Worm (Caenorhabditis elegans) whole organism, L4/young adult: ENCODE measurements around the gene adr-2.

Experiments
- W03F9.2 ChIP-seq: fragments of 150-350 bp; optimal IDR thresholded peaks from 2 replicates; lab custom pipeline; 2014; ENCODE audit warnings: missing biosample characterization, missing genetic modification characterization
- dao-5 ChIP-seq: sonication (generic microtip); optimal IDR thresholded peaks from 2 replicates; lab custom pipeline; 2016; ENCODE audit warnings: missing genotype, missing genetic modification characterization, moderate library complexity, missing compliant biosample characterization
- him-1 ChIP-seq: sonication (generic microtip); optimal IDR thresholded peaks from 2 replicates; lab custom pipeline; 2016; ENCODE audit warnings: missing genotype, missing genetic modification reagents, missing genetic modification characterization, missing compliant biosample characterization

DNA sequence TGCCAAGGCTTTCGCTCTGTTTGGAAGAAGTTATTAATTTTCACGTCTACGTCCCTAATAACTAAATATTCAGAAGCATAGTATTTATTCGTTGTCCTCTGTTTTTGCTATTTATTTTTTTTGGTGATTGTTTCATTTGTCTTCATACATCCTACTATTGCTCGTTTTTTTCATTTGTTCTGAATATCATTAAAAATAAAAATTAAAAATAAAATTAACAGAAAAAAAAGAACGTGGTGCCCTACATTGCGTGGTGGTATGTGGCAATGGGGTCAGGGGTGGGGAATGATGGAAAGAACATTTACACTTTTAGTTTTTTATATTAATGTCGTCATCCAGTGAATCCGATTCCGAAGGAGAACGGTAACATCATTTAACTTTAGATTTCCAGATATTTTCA lies 8.4 kb upstream of the adr-2 start, which contains the start of gene ztf-31:
- TF ChIP-seq him-1 (tag; lab: Kevin White, UChicago) = no peak
- no peak for TF ChIP-seq dao-5
- TF ChIP-seq W03F9.2 (tag; lab: Kevin White, UChicago) = no peak
